Worm (Caenorhabditis elegans) whole organism, young adult: ENCODE data around the gene clec-138.

Experiments used
- B0035.1 ChIP-seq: sonication (generic microtip); optimal IDR thresholded peaks from 2 replicates; lab custom pipeline; 2016; ENCODE audit warnings: missing genetic modification characterization, mild to moderate bottlenecking, missing compliant biosample characterization, missing genotype, missing genetic modification reagents
- B0261.1 ChIP-seq: sonication (generic microtip); optimal IDR thresholded peaks from 2 replicates; lab custom pipeline; 2016; ENCODE audit warnings: mild to moderate bottlenecking, missing genetic modification characterization, moderate library complexity, missing compliant biosample characterization
- C06A6.2 ChIP-seq: fragments of 200-800 bp; sonication (Bioruptor generic); conservative IDR thresholded peaks from 2 replicates; pipeline ENCODE4 v1.3.6; 2022; ENCODE audit warnings: missing genetic modification characterization, missing compliant biosample characterization
- D2030.7 ChIP-seq: fragments of 200-800 bp; sonication (Bioruptor generic); IDR thresholded peaks from 2 replicates; pipeline ENCODE4 v1.3.6; 2022; ENCODE audit warnings: missing genetic modification reagents, missing genetic modification characterization, missing compliant biosample characterization
- F22D6.2 ChIP-seq: sonication (generic microtip); optimal IDR thresholded peaks from 2 replicates; lab custom pipeline; 2016; ENCODE audit warnings: mild to moderate bottlenecking, missing genetic modification characterization, missing compliant biosample characterization
- F37B4.10 ChIP-seq: fragments of 200-800 bp; sonication (Bioruptor generic); IDR thresholded peaks from 2 replicates; pipeline ENCODE4 v1.3.6; 2022; ENCODE audit warnings: missing genetic modification characterization, missing compliant biosample characterization
- F52B5.7 ChIP-seq: sonication (generic microtip); optimal IDR thresholded peaks from 2 replicates; lab custom pipeline; 2016; ENCODE audit warnings: mild to moderate bottlenecking, missing genetic modification characterization, missing compliant biosample characterization
- F57C9.4 ChIP-seq: sonication (generic microtip); optimal IDR thresholded peaks from 2 replicates; lab custom pipeline; 2017; ENCODE audit warnings: mild to moderate bottlenecking, missing genetic modification characterization, missing compliant biosample characterization
- K11D2.4 ChIP-seq: fragments of 200-800 bp; sonication (Bioruptor generic); IDR thresholded peaks from 2 replicates; pipeline ENCODE4 v1.3.6; 2022; ENCODE audit warnings: missing genetic modification reagents, missing genetic modification characterization, missing compliant biosample characterization
- T07F8.4 ChIP-seq: sonication (generic microtip); optimal IDR thresholded peaks from 2 replicates; lab custom pipeline; 2016; ENCODE audit warnings: mild to moderate bottlenecking, missing genetic modification characterization, moderate library complexity, missing compliant biosample characterization
- Y56A3A.18 ChIP-seq: fragments of 200-800 bp; sonication (Bioruptor generic); IDR thresholded peaks from 2 replicates; pipeline ENCODE4 v1.3.6; 2022; ENCODE audit warnings: missing genetic modification reagents, missing genetic modification characterization, missing compliant biosample characterization
- Y79H2A.3 ChIP-seq: fragments of 200-800 bp; sonication (Bioruptor generic); conservative IDR thresholded peaks from 2 replicates; pipeline ENCODE4 v1.3.6; 2022; ENCODE audit warnings: missing genetic modification reagents, missing genetic modification characterization, missing compliant biosample characterization
- akir-1 ChIP-seq: fragments of 200-800 bp; sonication (Bioruptor generic); optimal IDR thresholded peaks from 2 replicates; lab custom pipeline; 2018; ENCODE audit warnings: mild to moderate bottlenecking, missing genetic modification characterization, moderate library complexity, missing compliant biosample characterization
- aptf-2 ChIP-seq: fragments of 200-800 bp; sonication (Bioruptor generic); conservative IDR thresholded peaks from 2 replicates; pipeline ENCODE4 v1.3.6; 2022; ENCODE audit warnings: missing genetic modification reagents, missing genetic modification characterization, missing compliant biosample characterization
- bed-1 ChIP-seq: fragments of 200-800 bp; sonication (Bioruptor generic); IDR thresholded peaks from 2 replicates; pipeline ENCODE4 v1.3.6; 2022; ENCODE audit warnings: missing genetic modification reagents, missing genetic modification characterization, missing compliant biosample characterization
- ceh-100 ChIP-seq: fragments of 200-800 bp; sonication (Bioruptor generic); IDR thresholded peaks from 2 replicates; pipeline ENCODE4 v1.3.6; 2022; ENCODE audit warnings: missing genetic modification reagents, missing genetic modification characterization, missing compliant biosample characterization
- ceh-27 ChIP-seq: fragments of 200-800 bp; sonication (Bioruptor generic); optimal IDR thresholded peaks from 2 replicates; lab custom pipeline; 2018; ENCODE audit warnings: mild to moderate bottlenecking, missing genetic modification characterization, moderate library complexity, missing compliant biosample characterization
- die-1 ChIP-seq: sonication (generic microtip); optimal IDR thresholded peaks from 2 replicates; lab custom pipeline; 2016; ENCODE audit warnings: missing genotype, mild to moderate bottlenecking, missing genetic modification characterization, missing compliant biosample characterization
- dox-1 ChIP-seq: fragments of 200-800 bp; sonication (Bioruptor generic); IDR thresholded peaks from 2 replicates; pipeline ENCODE4 v1.3.6; 2022; ENCODE audit warnings: missing genetic modification reagents, missing genetic modification characterization, missing compliant biosample characterization
- egl-18 ChIP-seq: fragments of 200-800 bp; sonication (Bioruptor generic); IDR thresholded peaks from 2 replicates; pipeline ENCODE4 v1.3.6; 2022; ENCODE audit warnings: missing genetic modification reagents, missing genetic modification characterization, missing compliant biosample characterization
- egl-44 ChIP-seq: fragments of 200-800 bp; sonication (Bioruptor generic); IDR thresholded peaks from 2 replicates; pipeline ENCODE4 v1.3.6; 2022; ENCODE audit warnings: missing genetic modification reagents, missing genetic modification characterization, missing compliant biosample characterization
- him-1 ChIP-seq: sonication (generic microtip); optimal IDR thresholded peaks from 2 replicates; lab custom pipeline; 2016; ENCODE audit warnings: missing genotype, missing genetic modification reagents, missing genetic modification characterization, missing compliant biosample characterization
- hlh-26 ChIP-seq: fragments of 200-800 bp; sonication (Bioruptor generic); conservative IDR thresholded peaks from 2 replicates; pipeline ENCODE4 v1.3.6; 2022; ENCODE audit warnings: missing genetic modification reagents, missing genetic modification characterization, missing compliant biosample characterization
- lin-26 ChIP-seq: fragments of 200-800 bp; sonication (Bioruptor generic); IDR thresholded peaks from 2 replicates; pipeline ENCODE4 v1.3.6; 2022; ENCODE audit warnings: missing genetic modification reagents, missing genetic modification characterization, missing compliant biosample characterization
- lir-1 ChIP-seq: fragments of 200-800 bp; sonication (Bioruptor generic); conservative IDR thresholded peaks from 2 replicates; pipeline ENCODE4 v1.3.6; 2022; ENCODE audit warnings: missing genetic modification reagents, missing genetic modification characterization, missing compliant biosample characterization
- lsy-27 ChIP-seq: sonication (generic microtip); optimal IDR thresholded peaks from 2 replicates; lab custom pipeline; 2017; ENCODE audit warnings: missing genetic modification characterization, mild to moderate bottlenecking, missing compliant biosample characterization, antibody characterized with exemption, missing genotype, borderline replicate concordance; ENCODE audit not compliant: insufficient read depth
- madf-10 ChIP-seq: sonication (generic microtip); optimal IDR thresholded peaks from 2 replicates; lab custom pipeline; 2016; ENCODE audit warnings: mild to moderate bottlenecking, missing genetic modification characterization, missing compliant biosample characterization
- madf-8 ChIP-seq: fragments of 200-800 bp; sonication (Bioruptor generic); conservative IDR thresholded peaks from 2 replicates; pipeline ENCODE4 v1.3.6; 2022; ENCODE audit warnings: missing genetic modification reagents, missing genetic modification characterization, missing compliant biosample characterization
- nfya-1 ChIP-seq: sonication (generic microtip); optimal IDR thresholded peaks from 2 replicates; lab custom pipeline; 2017; ENCODE audit warnings: antibody characterized with exemption, missing compliant biosample characterization, missing genetic modification characterization, borderline replicate concordance; ENCODE audit not compliant: insufficient read depth
- nhr-179 ChIP-seq: sonication (generic microtip); optimal IDR thresholded peaks from 2 replicates; lab custom pipeline; 2016; ENCODE audit warnings: mild to moderate bottlenecking, missing genetic modification characterization, missing compliant biosample characterization
- nhr-90 ChIP-seq: sonication (generic microtip); optimal IDR thresholded peaks from 2 replicates; lab custom pipeline; 2016; ENCODE audit warnings: missing genotype, mild to moderate bottlenecking, missing genetic modification characterization, missing compliant biosample characterization
- pbrm-1 ChIP-seq: fragments of 200-800 bp; sonication (Bioruptor generic); IDR thresholded peaks from 2 replicates; pipeline ENCODE4 v1.3.6; 2022; ENCODE audit warnings: missing genetic modification reagents, missing genetic modification characterization, missing compliant biosample characterization
- rcor-1 ChIP-seq: fragments of 200-800 bp; sonication (Bioruptor generic); IDR thresholded peaks from 2 replicates; pipeline ENCODE4 v1.3.6; 2022; ENCODE audit warnings: missing genetic modification reagents, missing genetic modification characterization, missing compliant biosample characterization
- rpc-1 ChIP-seq, 2 experiments: fragments of 150-350 bp in 1 of 2; sonication (generic microtip) in 1 of 2; optimal IDR thresholded peaks; 2 replicates each; lab custom pipeline; 2014 to 2018; ENCODE audit warnings: missing biosample characterization in 1 of 2, missing genetic modification characterization in 1 of 2, missing genetic modification reagents in 1 of 2, missing genotype in 1 of 2
- somi-1 ChIP-seq: fragments of 200-800 bp; sonication (Bioruptor generic); optimal IDR thresholded peaks from 2 replicates; lab custom pipeline; 2018; ENCODE audit warnings: mild to moderate bottlenecking, missing genetic modification characterization, missing compliant biosample characterization
- tbp1 ChIP-seq: fragments of 200-800 bp; sonication (Bioruptor generic); optimal IDR thresholded peaks from 2 replicates; lab custom pipeline; 2018; ENCODE audit warnings: mild to moderate bottlenecking, missing genetic modification characterization, missing compliant biosample characterization
- tbx-9 ChIP-seq: sonication (generic microtip); optimal IDR thresholded peaks from 2 replicates; lab custom pipeline; 2016; ENCODE audit warnings: borderline replicate concordance, missing genetic modification characterization, inconsistent platforms, missing compliant biosample characterization
- tlf-1 ChIP-seq: fragments of 200-800 bp; sonication (Bioruptor generic); optimal IDR thresholded peaks from 2 replicates; lab custom pipeline; 2018; ENCODE audit warnings: mild to moderate bottlenecking, missing genetic modification characterization, missing compliant biosample characterization
- unc-130 ChIP-seq: sonication (generic microtip); optimal IDR thresholded peaks from 2 replicates; lab custom pipeline; 2016; ENCODE audit warnings: missing genetic modification reagents, missing genetic modification characterization, missing compliant biosample characterization
- xnd-1 ChIP-seq: sonication (generic microtip); optimal IDR thresholded peaks from 2 replicates; lab custom pipeline; 2016; ENCODE audit warnings: missing genotype, missing genetic modification reagents, missing genetic modification characterization, missing compliant biosample characterization
- zfh-2 ChIP-seq: fragments of 200-800 bp; sonication (Bioruptor generic); conservative IDR thresholded peaks from 2 replicates; pipeline ENCODE4 v1.3.6; 2022; ENCODE audit warnings: missing genetic modification reagents, missing genetic modification characterization, missing compliant biosample characterization
- ztf-28 ChIP-seq: fragments of 200-800 bp; sonication (Bioruptor generic); IDR thresholded peaks from 2 replicates; pipeline ENCODE4 v1.3.6; 2022; ENCODE audit warnings: missing genetic modification reagents, missing genetic modification characterization, missing compliant biosample characterization

Gene clec-138

ce11 chrII:4619700-4620099, at the start of gene clec-138:
Gene clec-138, minus strand, starts transcription at chrII:4619800.
- TF ChIP-seq somi-1 (GFP tag; lab: Kevin White, UChicago): no peak
- no peak for TF ChIP-seq xnd-1 (tag; lab: Kevin White, UChicago)
- no peak for TF ChIP-seq Y79H2A.3
- TF ChIP-seq aptf-2 (GFP tag; lab: Robert Waterston, UW): no peak
- TF ChIP-seq K11D2.4 (GFP tag; lab: Robert Waterston, UW): no peak
- TF ChIP-seq akir-1 (GFP tag; lab: Kevin White, UChicago): no peak

ce11 chrII:4667572-4667971, 48.0 kb upstream of the clec-138 start, which contains the start of gene fut-5:
Gene fut-5, minus strand, starts transcription at chrII:4667672.
- TF ChIP-seq F22D6.2 (tag; lab: Kevin White, UChicago): no peak
- no peak for TF ChIP-seq him-1 (tag; lab: Kevin White, UChicago)
- no peak for TF ChIP-seq ceh-27 (GFP tag; lab: Kevin White, UChicago)
- TF ChIP-seq egl-44 (GFP tag; lab: Robert Waterston, UW): no peak
- TF ChIP-seq F52B5.7 (tag; lab: Kevin White, UChicago): no peak
- no peak for TF ChIP-seq Y56A3A.18
- no peak for TF ChIP-seq K11D2.4 (GFP tag; lab: Robert Waterston, UW)
- no peak for TF ChIP-seq F37B4.10 (GFP tag; lab: Robert Waterston, UW)
- no peak for TF ChIP-seq nhr-90 (tag; lab: Kevin White, UChicago)
- TF ChIP-seq B0035.1 (tag; lab: Kevin White, UChicago): no peak
- TF ChIP-seq madf-8: no peak
- TF ChIP-seq die-1 (tag; lab: Kevin White, UChicago): no peak
- TF ChIP-seq ztf-28 (GFP tag; lab: Robert Waterston, UW): no peak
- TF ChIP-seq ceh-100 (GFP tag; lab: Robert Waterston, UW): no peak
- TF ChIP-seq C06A6.2 (GFP tag; lab: Robert Waterston, UW): no peak
- TF ChIP-seq lir-1 (GFP tag; lab: Robert Waterston, UW): no peak
- TF ChIP-seq D2030.7 (GFP tag; lab: Robert Waterston, UW): no peak
- no peak for TF ChIP-seq bed-1 (GFP tag; lab: Robert Waterston, UW)
- TF ChIP-seq B0261.1 (tag; lab: Kevin White, UChicago): no peak

- TF ChIP-seq egl-18 (GFP tag; lab: Robert Waterston, UW) (no peak), lsy-27 (tag; lab: Kevin White, UChicago) (no peak), nfya-1 (tag; lab: Kevin White, UChicago) (no peak), unc-130 (GFP tag; lab: Kevin White, UChicago) (no peak), ceh-100 (GFP tag; lab: Robert Waterston, UW) (no peak), F57C9.4 (tag; lab: Kevin White, UChicago) (no peak), dox-1 (no peak), tlf-1 (GFP tag; lab: Kevin White, UChicago) (no peak), madf-10 (tag; lab: Kevin White, UChicago) (no peak)
Observed at ce11 chrII:4665359-4665758, 45.8 kb upstream of the clec-138 start, which contains the start of gene T05A7.11. Gene T05A7.11, minus strand, starts transcription at chrII:4665459.

DNA sequence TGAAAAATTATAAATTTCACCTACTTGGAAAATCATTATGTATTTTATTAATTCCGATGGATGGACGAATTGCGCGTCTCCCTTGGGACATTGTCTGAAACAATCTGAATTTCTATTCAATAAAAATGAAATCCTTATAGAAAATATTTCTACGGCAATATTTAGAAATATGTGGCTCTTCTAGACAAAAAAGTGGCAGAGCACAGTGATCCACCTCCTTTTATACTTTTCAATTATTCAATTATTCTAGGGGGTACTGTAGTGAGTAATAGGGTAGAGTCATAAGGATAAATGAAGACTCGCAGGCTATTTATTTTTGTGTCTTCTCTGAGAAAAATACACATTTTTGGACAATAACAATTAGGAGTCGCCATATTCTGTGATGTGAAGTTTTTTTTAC, 43.6 kb upstream of the clec-138 start, which contains the start of gene T05A7.12:
Gene T05A7.12 (minus strand): TSS at position 101 of the 400 bp plus-strand sequence.
- TF ChIP-seq madf-8 (no peak), Y56A3A.18 (no peak), zfh-2 (GFP tag; lab: Robert Waterston, UW) (no peak), T07F8.4 (tag; lab: Kevin White, UChicago) (no peak), rcor-1 (GFP tag; lab: Robert Waterston, UW) (no peak), F22D6.2 (tag; lab: Kevin White, UChicago) (no peak), lin-26 (no peak), tbp1 (GFP tag; lab: Kevin White, UChicago) (no peak), nhr-179 (tag; lab: Kevin White, UChicago) (no peak), F57C9.4 (tag; lab: Kevin White, UChicago) (no peak), pbrm-1 (no peak), tbx-9 (no peak), rpc-1 (optimal IDR thresholded peaks at IDR 0.05; lab: Kevin White, UChicago) (no peak), rpc-1 (tag; optimal IDR thresholded peaks at IDR 0.05; lab: Kevin White, UChicago) (no peak), K11D2.4 (GFP tag; lab: Robert Waterston, UW) (no peak), hlh-26 (GFP tag; lab: Robert Waterston, UW) (no peak)
